Worm (Caenorhabditis elegans) whole organism, L4 larva: ENCODE results near the gene mca-1.
A peak's percentile ranks its signal among the peaks of the same experiment; 100 is the strongest.

Experiments used
- D1046.2 ChIP-seq: fragments of 200-800 bp; sonication (Bioruptor generic); IDR thresholded peaks from 2 replicates; pipeline ENCODE4 v1.3.6; 2022; ENCODE audit warnings: missing genetic modification characterization, missing compliant biosample characterization
- F26F4.8 ChIP-seq: fragments of 200-800 bp; sonication (Bioruptor generic); conservative IDR thresholded peaks from 2 replicates; pipeline ENCODE4 v1.3.6; 2022; ENCODE audit warnings: missing genetic modification characterization, missing compliant biosample characterization
- F49E8.2 ChIP-seq: sonication (generic microtip); optimal IDR thresholded peaks from 2 replicates; lab custom pipeline; 2016; ENCODE audit warnings: missing compliant biosample characterization, mild to moderate bottlenecking, missing genetic modification characterization, borderline replicate concordance
- T26A8.4 ChIP-seq: fragments of 200-800 bp; sonication (Bioruptor generic); IDR thresholded peaks from 2 replicates; pipeline ENCODE4 v1.3.6; 2022; ENCODE audit warnings: missing genetic modification characterization, missing compliant biosample characterization
- Y48G9A.11 ChIP-seq: fragments of 200-800 bp; sonication (Bioruptor generic); IDR thresholded peaks from 2 replicates; pipeline ENCODE4 v1.3.6; 2022; ENCODE audit warnings: missing genetic modification reagents, missing genetic modification characterization, missing compliant biosample characterization
- Y75B8A.6 ChIP-seq: fragments of 200-800 bp; sonication (Bioruptor generic); IDR thresholded peaks from 2 replicates; pipeline ENCODE4 v1.3.6; 2022; ENCODE audit warnings: missing genetic modification reagents, missing genetic modification characterization, missing compliant biosample characterization
- arid-1 ChIP-seq: fragments of 200-800 bp; sonication (Bioruptor generic); conservative IDR thresholded peaks from 2 replicates; pipeline ENCODE4 v1.3.6; 2022; ENCODE audit warnings: missing genetic modification reagents, missing genetic modification characterization, missing compliant biosample characterization
- attf-4 ChIP-seq: sonication (generic microtip); optimal IDR thresholded peaks from 3 replicates; lab custom pipeline; 2017; ENCODE audit warnings: missing biosample characterization, missing genetic modification characterization
- ceh-20 ChIP-seq: fragments of 200-800 bp; sonication (Bioruptor generic); IDR thresholded peaks from 2 replicates; pipeline ENCODE4 v1.3.6; 2022; ENCODE audit warnings: missing genetic modification reagents, missing genetic modification characterization, missing compliant biosample characterization
- ceh-28 ChIP-seq: fragments of 150-350 bp; optimal IDR thresholded peaks from 2 replicates; lab custom pipeline; 2014; ENCODE audit warnings: missing biosample characterization, missing genetic modification reagents, missing genetic modification characterization
- ceh-44 ChIP-seq: fragments of 200-800 bp; sonication (Bioruptor generic); IDR thresholded peaks from 2 replicates; pipeline ENCODE4 v1.3.6; 2022; ENCODE audit warnings: missing genetic modification reagents, missing genetic modification characterization, missing compliant biosample characterization
- ceh-82 ChIP-seq: sonication (generic microtip); optimal IDR thresholded peaks from 2 replicates; lab custom pipeline; 2017; ENCODE audit warnings: missing biosample characterization, missing genetic modification characterization
- ces-1 ChIP-seq: fragments of 150-350 bp; sonication (generic microtip); optimal IDR thresholded peaks from 4 replicates; lab custom pipeline; 2014; ENCODE audit warnings: missing biosample characterization, missing genetic modification reagents, missing genetic modification characterization
- cey-2 ChIP-seq: sonication (generic microtip); optimal IDR thresholded peaks from 3 replicates; lab custom pipeline; 2017; ENCODE audit warnings: missing genetic modification characterization, mild to moderate bottlenecking, missing compliant biosample characterization, antibody characterized with exemption, borderline replicate concordance; ENCODE audit not compliant: insufficient read depth
- daf-12 ChIP-seq: fragments of 150-350 bp; optimal IDR thresholded peaks from 2 replicates; lab custom pipeline; 2014; ENCODE audit warnings: missing biosample characterization, missing genetic modification reagents, missing genetic modification characterization
- daf-19 ChIP-seq: fragments of 200-800 bp; sonication (Bioruptor generic); conservative IDR thresholded peaks from 2 replicates; pipeline ENCODE4 v1.3.6; 2022; ENCODE audit warnings: missing genetic modification characterization, missing compliant biosample characterization
- dmd-6 ChIP-seq: fragments of 200-800 bp; sonication (Bioruptor generic); IDR thresholded peaks from 2 replicates; pipeline ENCODE4 v1.3.6; 2022; ENCODE audit warnings: missing genetic modification reagents, missing genetic modification characterization, missing compliant biosample characterization
- dmd-9 ChIP-seq: fragments of 200-800 bp; sonication (Bioruptor generic); IDR thresholded peaks from 2 replicates; pipeline ENCODE4 v1.3.6; 2022; ENCODE audit warnings: missing genetic modification reagents, missing genetic modification characterization, missing compliant biosample characterization
- duxl-1 ChIP-seq: sonication (generic microtip); optimal IDR thresholded peaks from 2 replicates; lab custom pipeline; 2016; ENCODE audit warnings: mild to moderate bottlenecking, missing genetic modification characterization, moderate library complexity, missing compliant biosample characterization; ENCODE audit not compliant: poor library complexity
- dve-1 ChIP-seq: sonication (generic microtip); optimal IDR thresholded peaks from 2 replicates; lab custom pipeline; 2017; ENCODE audit warnings: antibody characterized with exemption, mild to moderate bottlenecking, missing genetic modification characterization, missing compliant biosample characterization; ENCODE audit not compliant: insufficient read depth
- egl-27 ChIP-seq: sonication (generic microtip); optimal IDR thresholded peaks from 3 replicates; lab custom pipeline; 2017; ENCODE audit warnings: missing biosample characterization, missing genetic modification reagents, missing genetic modification characterization
- fos-1 ChIP-seq: fragments of 150-350 bp; optimal IDR thresholded peaks from 2 replicates; lab custom pipeline; 2014; ENCODE audit warnings: missing biosample characterization, missing genetic modification characterization
- hif-1 ChIP-seq, 2 experiments: sonication (generic microtip); optimal IDR thresholded peaks; 2 replicates each; lab custom pipeline; 2016 to 2017; ENCODE audit warnings: missing compliant biosample characterization in 2 of 2, missing genetic modification characterization in 2 of 2, missing genetic modification reagents in 2 of 2, missing genotype in 2 of 2, mild to moderate bottlenecking in 1 of 2
- hlh-30 ChIP-seq: sonication (generic microtip); optimal IDR thresholded peaks from 2 replicates; lab custom pipeline; 2017; ENCODE audit warnings: antibody characterized with exemption, mild to moderate bottlenecking, missing genetic modification characterization, missing compliant biosample characterization; ENCODE audit not compliant: insufficient read depth
- hmg-1.1 ChIP-seq: fragments of 200-800 bp; sonication (Bioruptor generic); IDR thresholded peaks from 2 replicates; pipeline ENCODE4 v1.3.6; 2022; ENCODE audit warnings: missing genetic modification reagents, missing genetic modification characterization, missing compliant biosample characterization
- jun-1 ChIP-seq: fragments of 150-350 bp; optimal IDR thresholded peaks from 2 replicates; lab custom pipeline; 2014; ENCODE audit warnings: missing biosample characterization, missing genetic modification reagents, missing genetic modification characterization
- lim-7 ChIP-seq: fragments of 200-800 bp; sonication (Bioruptor generic); IDR thresholded peaks from 2 replicates; pipeline ENCODE4 v1.3.6; 2022; ENCODE audit warnings: missing genetic modification characterization, missing compliant biosample characterization
- lin-1 ChIP-seq: fragments of 200-800 bp; sonication (Bioruptor generic); IDR thresholded peaks from 2 replicates; pipeline ENCODE4 v1.3.6; 2022; ENCODE audit warnings: missing genetic modification reagents, missing genetic modification characterization, missing compliant biosample characterization
- lin-13 ChIP-seq: fragments of 150-350 bp; optimal IDR thresholded peaks from 2 replicates; lab custom pipeline; 2014; ENCODE audit warnings: missing biosample characterization, missing genetic modification reagents, missing genetic modification characterization
- lin-29 ChIP-seq: fragments of 200-800 bp; sonication (Bioruptor generic); IDR thresholded peaks from 2 replicates; pipeline ENCODE4 v1.3.6; 2022; ENCODE audit warnings: missing genetic modification reagents, missing genetic modification characterization, missing compliant biosample characterization
- madf-5 ChIP-seq, 2 experiments: fragments of 200-800 bp; sonication (Bioruptor generic); IDR thresholded peaks; 2 replicates each; pipeline ENCODE4 v1.3.6; 2022; ENCODE audit warnings: missing compliant biosample characterization in 2 of 2, missing genetic modification characterization in 2 of 2
- mes-2 ChIP-seq: sonication (generic microtip); optimal IDR thresholded peaks from 2 replicates; lab custom pipeline; 2016; ENCODE audit warnings: missing genotype, mild to moderate bottlenecking, missing genetic modification characterization, missing compliant biosample characterization; ENCODE audit not compliant: poor library complexity, severe bottlenecking
- mxl-3 ChIP-seq: fragments of 200-800 bp; sonication (Bioruptor generic); optimal IDR thresholded peaks from 2 replicates; lab custom pipeline; 2018; ENCODE audit warnings: mild to moderate bottlenecking, missing genetic modification characterization, missing compliant biosample characterization
- nhr-11 ChIP-seq: fragments of 150-350 bp; optimal IDR thresholded peaks from 2 replicates; lab custom pipeline; 2014; ENCODE audit warnings: missing biosample characterization, missing genetic modification characterization
- nhr-111 ChIP-seq: fragments of 200-800 bp; sonication (Bioruptor generic); optimal IDR thresholded peaks from 2 replicates; lab custom pipeline; 2018; ENCODE audit warnings: mild to moderate bottlenecking, missing genetic modification characterization, missing compliant biosample characterization
- nhr-237 ChIP-seq: sonication (generic microtip); optimal IDR thresholded peaks from 2 replicates; lab custom pipeline; 2017; ENCODE audit warnings: missing biosample characterization, missing genetic modification characterization
- nhr-41 ChIP-seq: fragments of 200-800 bp; sonication (Bioruptor generic); IDR thresholded peaks from 2 replicates; pipeline ENCODE4 v1.3.6; 2022; ENCODE audit warnings: missing genetic modification reagents, missing genetic modification characterization, missing compliant biosample characterization
- nhr-42 ChIP-seq: fragments of 200-800 bp; sonication (Bioruptor generic); IDR thresholded peaks from 2 replicates; pipeline ENCODE4 v1.3.6; 2022; ENCODE audit warnings: missing genetic modification characterization, missing compliant biosample characterization
- pha-4 ChIP-seq, 2 experiments: fragments of 150-350 bp in 1 of 2; fragments of 200-800 bp in 1 of 2; sonication (Bioruptor generic) in 1 of 2; IDR thresholded peaks in 1 of 2; optimal IDR thresholded peaks in 1 of 2; 2 replicates each; pipeline versions ENCODE4 v1.3.6 to Lab custom; 2014 to 2022; ENCODE audit warnings: missing genetic modification characterization in 2 of 2, missing genetic modification reagents in 2 of 2, missing biosample characterization in 1 of 2, missing compliant biosample characterization in 1 of 2
- rbr-2 ChIP-seq: sonication (generic microtip); optimal IDR thresholded peaks from 2 replicates; lab custom pipeline; 2016; ENCODE audit warnings: missing genotype, missing genetic modification characterization, missing compliant biosample characterization
- set-16 ChIP-seq: fragments of 200-800 bp; sonication (Bioruptor generic); IDR thresholded peaks from 2 replicates; pipeline ENCODE4 v1.3.6; 2022; ENCODE audit warnings: missing genetic modification reagents, missing genetic modification characterization, missing compliant biosample characterization
- skn-1 ChIP-seq: fragments of 150-350 bp; optimal IDR thresholded peaks from 2 replicates; lab custom pipeline; 2014; ENCODE audit warnings: missing biosample characterization, missing genetic modification characterization
- snpc-1.2 ChIP-seq: fragments of 200-800 bp; sonication (Bioruptor generic); IDR thresholded peaks from 2 replicates; pipeline ENCODE4 v1.3.6; 2022; ENCODE audit warnings: missing genetic modification reagents, missing genetic modification characterization, missing compliant biosample characterization
- spr-1 ChIP-seq: sonication (generic microtip); optimal IDR thresholded peaks from 2 replicates; lab custom pipeline; 2016; ENCODE audit warnings: mild to moderate bottlenecking, missing genetic modification characterization, missing compliant biosample characterization
- tag-97 ChIP-seq: fragments of 200-800 bp; sonication (Bioruptor generic); IDR thresholded peaks from 2 replicates; pipeline ENCODE4 v1.3.6; 2022; ENCODE audit warnings: missing genetic modification characterization, missing compliant biosample characterization
- tra-1 ChIP-seq: fragments of 200-800 bp; sonication (Bioruptor generic); IDR thresholded peaks from 2 replicates; pipeline ENCODE4 v1.3.6; 2022; ENCODE audit warnings: missing genetic modification reagents, missing genetic modification characterization, missing compliant biosample characterization
- unc-39 ChIP-seq: sonication (generic microtip); optimal IDR thresholded peaks from 2 replicates; lab custom pipeline; 2017; ENCODE audit warnings: missing biosample characterization, missing genetic modification characterization
- zag-1 ChIP-seq: fragments of 150-350 bp; optimal IDR thresholded peaks from 2 replicates; lab custom pipeline; 2014; ENCODE audit warnings: missing biosample characterization, missing genetic modification characterization
- zfp-2 ChIP-seq: sonication (generic microtip); optimal IDR thresholded peaks from 2 replicates; lab custom pipeline; 2016; ENCODE audit warnings: mild to moderate bottlenecking, missing genetic modification characterization, missing compliant biosample characterization
- ztf-11 ChIP-seq: fragments of 150-350 bp; optimal IDR thresholded peaks from 2 replicates; lab custom pipeline; 2014; ENCODE audit warnings: missing biosample characterization, missing genetic modification characterization
- ztf-7 ChIP-seq: fragments of 150-350 bp; optimal IDR thresholded peaks from 2 replicates; lab custom pipeline; 2014; ENCODE audit warnings: missing biosample characterization, missing genetic modification characterization

The mca-1 gene

ce11 chrIV:9651234-9651633 is 16.5 kb upstream of the mca-1 start, which contains the start of gene chca-1 (continued):
- TF ChIP-seq hmg-1.1 (GFP tag; lab: Robert Waterston, UW): no peak
- no peak for TF ChIP-seq madf-5 (GFP tag; IDR thresholded peaks at IDR 0.05; lab: Robert Waterston, UW)
- TF ChIP-seq lin-1 (GFP tag; lab: Robert Waterston, UW): peak; percentile 58; the same call in 1 of the 2 replicates
- TF ChIP-seq lin-29 (GFP tag; lab: Robert Waterston, UW): no peak
- TF ChIP-seq nhr-111 (GFP tag; lab: Kevin White, UChicago): no peak
- no peak for TF ChIP-seq mxl-3 (GFP tag; lab: Kevin White, UChicago)
- TF ChIP-seq rbr-2 (tag; lab: Kevin White, UChicago): no peak
- no peak for TF ChIP-seq D1046.2 (GFP tag; lab: Robert Waterston, UW)
- TF ChIP-seq ceh-44: no peak
- no peak for TF ChIP-seq skn-1
- peak; percentile 90 for TF ChIP-seq dve-1 (tag; lab: Kevin White, UChicago)
- no peak for TF ChIP-seq nhr-41 (GFP tag; lab: Robert Waterston, UW)
- no peak for TF ChIP-seq ztf-11
- peak; percentile 70 for TF ChIP-seq ztf-7 (tag; lab: Kevin White, UChicago)
- TF ChIP-seq mes-2 (tag; lab: Kevin White, UChicago): no peak
- TF ChIP-seq ceh-20 (GFP tag; lab: Robert Waterston, UW): 0 out of 2 replicates have a peak, but pooled peaks have one; percentile 31
- peak in 1 of 2 experiments; percentile 29 for TF ChIP-seq hif-1 (tag; optimal IDR thresholded peaks at IDR 0.05; lab: Kevin White, UChicago)
- TF ChIP-seq F49E8.2 (tag; lab: Kevin White, UChicago): no peak
- TF ChIP-seq pha-4 (GFP tag; IDR thresholded peaks at IDR 0.05; lab: Robert Waterston, UW): no peak
- no peak for TF ChIP-seq pha-4 (tag; optimal IDR thresholded peaks at IDR 0.05; lab: Kevin White, UChicago)
- no peak for TF ChIP-seq ceh-28 (tag; lab: Kevin White, UChicago)
- no peak for TF ChIP-seq zfp-2 (tag; lab: Kevin White, UChicago)
- no peak for TF ChIP-seq zag-1 (tag; lab: Kevin White, UChicago)
- no peak for TF ChIP-seq lim-7 (GFP tag; lab: Robert Waterston, UW)
- TF ChIP-seq fos-1 (tag; lab: Kevin White, UChicago): no peak
- TF ChIP-seq daf-19: no peak
- TF ChIP-seq duxl-1 (tag; lab: Kevin White, UChicago): no peak
- no peak for TF ChIP-seq ces-1
- no peak for TF ChIP-seq arid-1 (GFP tag; lab: Robert Waterston, UW)
- TF ChIP-seq F26F4.8 (GFP tag; lab: Robert Waterston, UW): no peak
- TF ChIP-seq lin-13 (GFP tag; lab: Kevin White, UChicago): no peak
- no peak for TF ChIP-seq Y48G9A.11 (GFP tag; lab: Robert Waterston, UW)
- peak; percentile 88 for TF ChIP-seq dmd-6 (GFP tag; lab: Robert Waterston, UW)
- no peak for TF ChIP-seq spr-1 (tag; lab: Kevin White, UChicago)
- no peak for TF ChIP-seq tag-97 (GFP tag; lab: Robert Waterston, UW)
- TF ChIP-seq snpc-1.2 (GFP tag; lab: Robert Waterston, UW): no peak
- TF ChIP-seq nhr-237 (tag; lab: Kevin White, UChicago): no peak
- peak; percentile 14 for TF ChIP-seq hlh-30
- TF ChIP-seq T26A8.4: no peak
- TF ChIP-seq dmd-9 (GFP tag; lab: Robert Waterston, UW): no peak
- TF ChIP-seq ceh-82 (tag; lab: Kevin White, UChicago): no peak
- no peak for TF ChIP-seq Y75B8A.6
- no peak for TF ChIP-seq unc-39 (tag; lab: Kevin White, UChicago)
- no peak for TF ChIP-seq cey-2 (tag; lab: Kevin White, UChicago)
- TF ChIP-seq nhr-42 (GFP tag; lab: Robert Waterston, UW): no peak
- TF ChIP-seq jun-1: no peak
- no peak for TF ChIP-seq attf-4
- TF ChIP-seq egl-27 (tag; lab: Kevin White, UChicago): no peak
- TF ChIP-seq nhr-11 (tag; lab: Kevin White, UChicago): no peak
- no peak for TF ChIP-seq set-16
- no peak for TF ChIP-seq tra-1 (GFP tag; lab: Robert Waterston, UW)
- no peak for TF ChIP-seq daf-12 (tag; lab: Kevin White, UChicago)
